Worm (Caenorhabditis elegans): ENCODE data around the gene ZK377.15.

ZK377.15 gene

ce11 chrX:3472226-3472625 is 6.5 kb upstream of the ZK377.15 start (continued):
- TF ChIP-seq eyg-1 (tag; optimal IDR thresholded peaks at IDR 0.05) = peak; percentile 25
- peak; percentile 48 for TF ChIP-seq ceh-34 (tag; optimal IDR thresholded peaks at IDR 0.05)
- peak; percentile 28 for TF ChIP-seq rnt-1 (tag; optimal IDR thresholded peaks at IDR 0.05)
- peak; percentile 71 for TF ChIP-seq tbx-2 (tag; optimal IDR thresholded peaks at IDR 0.05)
- TF ChIP-seq hlh-6 (tag; optimal IDR thresholded peaks at IDR 0.05) = peak; percentile 31
- TF ChIP-seq sox-2 (GFP tag; IDR thresholded peaks at IDR 0.05) = peak; percentile 64
- peak; percentile 69 for TF ChIP-seq syd-9 (tag; optimal IDR thresholded peaks at IDR 0.05)

- no peak for TF ChIP-seq eyg-1 (tag; optimal IDR thresholded peaks at IDR 0.05)
- TF ChIP-seq ztf-16 (tag; optimal IDR thresholded peaks at IDR 0.05) = no peak
- TF ChIP-seq C38D4.7 (GFP tag; optimal IDR thresholded peaks at IDR 0.05) = no peak
- no peak for TF ChIP-seq ref-2 (tag; optimal IDR thresholded peaks at IDR 0.05)
- no peak for TF ChIP-seq nfya-1 (tag; optimal IDR thresholded peaks at IDR 0.05)
- TF ChIP-seq elt-2 (tag; optimal IDR thresholded peaks at IDR 0.05) = no peak
- TF ChIP-seq fkh-6 (tag; optimal IDR thresholded peaks at IDR 0.05) = no peak
- TF ChIP-seq odd-2 (tag; optimal IDR thresholded peaks at IDR 0.05) = no peak
- no peak for TF ChIP-seq K02D7.2 (tag; optimal IDR thresholded peaks at IDR 0.05)
- no peak for TF ChIP-seq madf-2 (tag; optimal IDR thresholded peaks at IDR 0.05)
- no peak for TF ChIP-seq ceh-6 (GFP tag; optimal IDR thresholded peaks at IDR 0.05)
- TF ChIP-seq pha-4 (tag; optimal IDR thresholded peaks at IDR 0.05) = no peak
- no peak for TF ChIP-seq hlh-8 (tag; optimal IDR thresholded peaks at IDR 0.05)
- no peak for TF ChIP-seq ceh-22 (tag; optimal IDR thresholded peaks at IDR 0.05)
- TF ChIP-seq dve-1 (tag; optimal IDR thresholded peaks at IDR 0.05) = no peak
Observed at ce11 chrX:3470307-3470706, 4.6 kb upstream of the ZK377.15 start.

- TF ChIP-seq K02D7.2 (tag; optimal IDR thresholded peaks at IDR 0.05) = no peak
- TF ChIP-seq dve-1 (tag; optimal IDR thresholded peaks at IDR 0.05) = no peak
- TF ChIP-seq unc-42 (tag; optimal IDR thresholded peaks at IDR 0.05) = peak; percentile 92
- peak; percentile 47 for TF ChIP-seq ceh-19 (GFP tag; optimal IDR thresholded peaks at IDR 0.05)
Observed at ce11 chrX:3469332-3469731, 3.6 kb upstream of the ZK377.15 start.

ce11 chrX:3467958-3468357 is 2.3 kb upstream of the ZK377.15 start:
- no peak for TF ChIP-seq tbx-2 (tag; optimal IDR thresholded peaks at IDR 0.05)
- TF ChIP-seq ceh-9 (tag; optimal IDR thresholded peaks at IDR 0.05) = peak; percentile 19

ce11 chrX:3467004-3467761 is 1.5 kb upstream of the ZK377.15 start:
- TF ChIP-seq ceh-31 (tag; optimal IDR thresholded peaks at IDR 0.05) (peak; percentile 26), ceh-34 (tag; optimal IDR thresholded peaks at IDR 0.05) (no peak), ceh-45 (GFP tag; IDR thresholded peaks at IDR 0.05) (no peak), nhr-11 (tag; optimal IDR thresholded peaks at IDR 0.05) (no peak), fkh-10 (GFP tag; optimal IDR thresholded peaks at IDR 0.05) (no peak), elt-2 (tag; optimal IDR thresholded peaks at IDR 0.05) (peak; percentile 61), sdc-2 (tag; optimal IDR thresholded peaks at IDR 0.05) (peak; percentile 42), ceh-19 (GFP tag; optimal IDR thresholded peaks at IDR 0.05) (no peak), Y22D7AL.16 (tag; optimal IDR thresholded peaks at IDR 0.05) (no peak), tbx-2 (tag; optimal IDR thresholded peaks at IDR 0.05) (peak; percentile 9), fax-1 (tag; optimal IDR thresholded peaks at IDR 0.05) (no peak), unc-42 (tag; optimal IDR thresholded peaks at IDR 0.05) (peak; percentile 56), ceh-2 (tag; optimal IDR thresholded peaks at IDR 0.05) (no peak), ceh-48 (tag; optimal IDR thresholded peaks at IDR 0.05) (peak; percentile 36)
